Worm (Caenorhabditis elegans): ENCODE results near the gene F14B8.4.
"Not testable (repeated sequence)": the region's sequence is repeated elsewhere in the genome, so short reads cannot be mapped to it uniquely, and the experiment has no call there.

- not testable (repeated sequence) for TF ChIP-seq chd-7 (tag; optimal IDR thresholded peaks at IDR 0.05); bed-2 (GFP tag; IDR thresholded peaks at IDR 0.05)
Measured at ce11 chrX:6868669-6869068, 31.1 kb downstream of the F14B8.4 start, which contains the start of gene C53B7.6.

All from whole organism, young adult.